Worm (Caenorhabditis elegans) whole organism, early embryonic: ENCODE results near the gene T05A7.13.
A peak's percentile ranks its signal among the peaks of the same experiment; 100 is the strongest.

ENCODE experiments used
- B0310.2 ChIP-seq: sonication (generic microtip); optimal IDR thresholded peaks from 2 replicates; lab custom pipeline; 2016; ENCODE audit warnings: mild to moderate bottlenecking, missing genetic modification characterization, missing compliant biosample characterization
- F13C5.2 ChIP-seq: sonication (generic microtip); optimal IDR thresholded peaks from 2 replicates; lab custom pipeline; 2017; ENCODE audit warnings: mild to moderate bottlenecking, missing genetic modification characterization, inconsistent platforms, missing compliant biosample characterization
- aly-1 ChIP-seq: sonication (generic microtip); optimal IDR thresholded peaks from 2 replicates; lab custom pipeline; 2016; ENCODE audit warnings: missing genetic modification characterization, missing compliant biosample characterization
- ama-1 ChIP-seq: fragments of 150-350 bp; optimal IDR thresholded peaks from 2 replicates; lab custom pipeline; 2014
- ceh-13 ChIP-seq: fragments of 200-800 bp; sonication (Bioruptor generic); optimal IDR thresholded peaks from 2 replicates; lab custom pipeline; 2018; ENCODE audit warnings: mild to moderate bottlenecking, missing genetic modification characterization, missing compliant biosample characterization
- ceh-36 ChIP-seq: sonication (generic microtip); optimal IDR thresholded peaks from 2 replicates; lab custom pipeline; 2016; ENCODE audit warnings: missing genetic modification characterization, inconsistent platforms, missing compliant biosample characterization
- ets-7 ChIP-seq: sonication (generic microtip); optimal IDR thresholded peaks from 2 replicates; lab custom pipeline; 2016; ENCODE audit warnings: missing genotype, missing genetic modification characterization, missing compliant biosample characterization
- flt-1 ChIP-seq: fragments of 200-800 bp; sonication (Bioruptor generic); IDR thresholded peaks from 2 replicates; pipeline ENCODE4 v1.3.6; 2022; ENCODE audit warnings: missing genetic modification characterization, missing compliant biosample characterization
- hmbx-1 ChIP-seq: sonication (generic microtip); optimal IDR thresholded peaks from 2 replicates; lab custom pipeline; 2016; ENCODE audit warnings: mild to moderate bottlenecking, missing genetic modification characterization, missing compliant biosample characterization
- hmg-4 ChIP-seq: fragments of 200-800 bp; sonication (Bioruptor generic); optimal IDR thresholded peaks from 2 replicates; lab custom pipeline; 2018; ENCODE audit warnings: mild to moderate bottlenecking, missing genetic modification characterization, missing compliant biosample characterization
- hnd-1 ChIP-seq: sonication (generic microtip); optimal IDR thresholded peaks from 2 replicates; lab custom pipeline; 2016; ENCODE audit warnings: missing genetic modification characterization, missing compliant biosample characterization
- pes-1 ChIP-seq: fragments of 200-800 bp; sonication (Bioruptor generic); IDR thresholded peaks from 2 replicates; pipeline ENCODE4 v1.3.6; 2022; ENCODE audit warnings: missing genetic modification reagents, missing genetic modification characterization, missing compliant biosample characterization
- scrt-1 ChIP-seq: fragments of 200-800 bp; sonication (Bioruptor generic); IDR thresholded peaks from 2 replicates; pipeline ENCODE4 v1.3.6; 2022; ENCODE audit warnings: missing genetic modification characterization, missing compliant biosample characterization
- sea-1 ChIP-seq: fragments of 200-800 bp; sonication (Bioruptor generic); conservative IDR thresholded peaks from 2 replicates; pipeline ENCODE4 v1.3.6; 2022; ENCODE audit warnings: missing genetic modification characterization, missing compliant biosample characterization
- tbx-11 ChIP-seq: fragments of 200-800 bp; sonication (Bioruptor generic); IDR thresholded peaks from 2 replicates; pipeline ENCODE4 v1.3.6; 2022; ENCODE audit warnings: missing genetic modification characterization, missing compliant biosample characterization
- tbx-37 ChIP-seq: fragments of 200-800 bp; sonication (Bioruptor generic); conservative IDR thresholded peaks from 2 replicates; pipeline ENCODE4 v1.3.6; 2022; ENCODE audit warnings: missing genetic modification reagents, missing genetic modification characterization, missing compliant biosample characterization
- tra-4 ChIP-seq: sonication (generic microtip); optimal IDR thresholded peaks from 2 replicates; lab custom pipeline; 2017; ENCODE audit warnings: missing genetic modification characterization, missing compliant biosample characterization

The T05A7.13 gene

DNA sequence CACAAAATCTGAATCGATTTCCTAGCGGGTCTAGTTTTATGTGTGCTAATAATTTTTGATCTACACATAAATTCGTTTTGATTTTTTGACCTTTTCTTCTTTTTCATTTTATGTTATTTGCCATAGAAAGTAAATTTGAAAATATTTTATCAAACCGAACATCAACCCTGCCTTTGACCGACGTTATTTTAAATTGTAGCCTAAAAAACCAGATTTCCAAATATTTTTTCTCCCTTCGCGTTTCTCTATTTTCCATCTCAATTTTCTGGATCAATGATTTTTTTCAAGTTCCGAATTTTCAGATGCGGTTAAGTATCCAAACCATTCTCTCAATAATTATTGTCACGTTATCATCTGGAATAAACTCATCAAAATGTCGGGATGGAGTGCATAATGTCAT, 16.7 kb upstream of the T05A7.13 start, which contains the start of gene T05A7.1:
Gene T05A7.1 (plus strand): TSS at position 301 of the 400 bp plus-strand sequence.
- TF ChIP-seq aly-1 (tag; lab: Kevin White, UChicago): no peak
- no peak for TF ChIP-seq tra-4 (tag; lab: Kevin White, UChicago)
- TF ChIP-seq pes-1: no peak
- TF ChIP-seq B0310.2: no peak
- TF ChIP-seq tbx-11: no peak
- no peak for TF ChIP-seq hnd-1 (tag; lab: Kevin White, UChicago)

DNA sequence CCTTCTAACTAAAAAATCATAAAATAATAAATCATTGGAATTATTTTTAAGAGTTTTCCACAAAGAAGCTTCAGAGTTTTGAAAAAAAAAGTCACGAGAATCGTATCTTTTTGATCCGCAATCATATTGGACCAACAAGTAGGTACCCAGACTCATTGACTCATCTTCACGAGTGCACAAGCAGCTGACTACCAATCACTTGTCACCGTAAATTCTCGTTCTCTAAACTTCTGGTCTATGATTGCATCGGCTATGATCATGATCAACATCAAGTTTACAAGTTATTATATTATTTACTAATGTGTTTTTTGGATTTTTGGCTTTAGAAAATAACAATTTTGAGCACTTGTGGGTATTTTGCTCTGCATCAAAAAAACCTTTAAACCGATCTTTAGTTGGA, 15.1 kb upstream of the T05A7.13 start:
- no peak for TF ChIP-seq tra-4 (tag; lab: Kevin White, UChicago)
- no peak for TF ChIP-seq sea-1 (GFP tag; lab: Robert Waterston, UW)
- no peak for TF ChIP-seq pes-1
- TF ChIP-seq hmg-4: no peak
- TF ChIP-seq scrt-1 (GFP tag; lab: Robert Waterston, UW): no peak
- TF ChIP-seq B0310.2: no peak

DNA sequence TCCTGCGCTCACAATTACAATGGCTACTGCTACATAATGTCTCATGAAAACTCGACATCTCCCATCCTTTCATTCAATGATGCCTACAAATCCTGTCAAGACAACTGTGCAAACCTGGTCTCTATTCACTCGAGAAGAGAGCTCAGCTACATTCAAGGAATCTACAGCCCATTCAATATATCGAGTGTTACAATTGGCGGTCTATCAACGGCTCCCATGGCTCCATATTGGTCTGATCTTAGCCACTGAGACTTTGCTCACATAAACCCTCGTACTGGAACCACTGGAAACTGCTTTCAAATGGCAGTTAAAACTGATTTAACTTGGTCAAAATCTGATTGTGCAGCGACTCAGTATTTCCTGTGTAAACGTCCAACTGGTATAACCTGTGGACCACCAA, 14.3 kb upstream of the T05A7.13 start, which contains the start of gene T05A7.3:
Gene T05A7.3 (plus strand): TSS at position 301 of the 400 bp plus-strand sequence.
- TF ChIP-seq hnd-1 (tag; lab: Kevin White, UChicago) (no peak), tbx-37 (no peak), ets-7 (tag; lab: Kevin White, UChicago) (no peak), tbx-11 (no peak), sea-1 (GFP tag; lab: Robert Waterston, UW) (no peak), scrt-1 (GFP tag; lab: Robert Waterston, UW) (no peak), F13C5.2 (tag; lab: Kevin White, UChicago) (no peak), hmg-4 (no peak)

DNA sequence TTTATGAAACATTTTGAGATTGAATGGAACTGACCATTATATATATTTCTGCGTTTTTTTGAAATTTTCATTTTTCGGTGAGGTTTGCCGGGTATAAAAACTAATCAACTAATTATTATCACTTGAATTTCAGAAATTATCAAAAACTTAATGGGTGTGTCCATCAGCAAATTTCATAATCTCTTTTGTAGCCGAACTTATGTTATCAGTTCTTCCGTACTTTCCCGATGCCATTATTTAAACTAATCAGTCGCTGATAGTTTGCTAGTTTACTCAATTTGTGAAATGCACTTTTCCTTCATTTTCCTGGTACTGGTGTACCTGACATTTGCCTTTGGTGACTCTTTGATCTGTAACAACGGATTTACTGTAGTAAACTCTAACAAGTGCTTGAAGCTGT, 13.0 kb upstream of the T05A7.13 start:
- TF ChIP-seq tbx-37 (no peak), scrt-1 (GFP tag; lab: Robert Waterston, UW) (no peak)

DNA sequence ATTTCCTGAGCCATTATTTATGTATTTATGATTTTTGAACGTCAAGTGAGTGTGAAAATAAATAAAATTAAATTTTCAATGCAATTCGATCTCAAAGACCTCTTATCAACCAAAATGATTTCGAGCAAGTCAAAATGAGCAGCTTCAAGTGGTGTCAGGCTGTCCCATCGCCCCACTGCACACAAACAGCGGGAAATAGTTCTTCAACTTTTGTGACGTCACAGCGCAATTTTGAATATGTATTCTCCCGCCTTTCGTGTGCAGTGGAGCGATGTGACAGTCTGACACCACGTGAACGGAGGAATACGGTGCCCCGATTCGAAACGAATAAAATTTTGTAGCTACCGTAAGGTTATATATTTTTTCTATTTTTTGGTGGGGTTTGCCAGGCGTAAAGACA, 12.5 kb upstream of the T05A7.13 start:
- TF ChIP-seq ama-1 (lab: Kevin White, UChicago) (no peak), aly-1 (tag; lab: Kevin White, UChicago) (no peak), hmbx-1 (tag; lab: Kevin White, UChicago) (no peak), tbx-37 (no peak), sea-1 (GFP tag; lab: Robert Waterston, UW) (no peak), ceh-13 (GFP tag; lab: Kevin White, UChicago) (no peak), flt-1 (GFP tag; lab: Robert Waterston, UW) (no peak), B0310.2 (no peak), ceh-36 (no peak), scrt-1 (GFP tag; lab: Robert Waterston, UW) (no peak), tra-4 (tag; lab: Kevin White, UChicago) (no peak), pes-1 (no peak), ets-7 (tag; lab: Kevin White, UChicago) (no peak), hmg-4 (no peak)

DNA sequence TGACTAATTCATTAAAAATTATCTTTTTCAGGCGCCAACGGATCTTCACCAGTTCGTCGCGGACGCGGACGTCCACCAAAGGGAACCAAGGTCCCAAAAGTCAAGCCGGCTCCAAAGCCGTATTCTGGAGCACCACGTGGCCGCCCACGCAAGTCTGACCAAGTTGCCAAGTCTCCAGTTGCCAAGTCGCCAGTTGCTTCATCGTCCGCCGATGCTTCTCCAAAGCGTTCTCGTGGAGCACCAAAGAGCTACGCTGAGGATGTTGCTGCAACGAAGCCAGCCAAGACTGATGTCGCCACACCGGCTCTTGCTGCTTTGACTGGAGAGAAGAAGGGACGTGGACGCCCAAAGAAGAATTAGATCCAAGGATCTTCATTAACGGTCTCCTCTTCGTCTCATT, 12.1 kb upstream of the T05A7.13 start:
- TF ChIP-seq B0310.2 (no peak), ceh-13 (GFP tag; lab: Kevin White, UChicago) (no peak), flt-1 (GFP tag; lab: Robert Waterston, UW) (no peak), tbx-37 (no peak), ama-1 (lab: Kevin White, UChicago) (no peak), ets-7 (tag; lab: Kevin White, UChicago) (no peak), ceh-36 (no peak), sea-1 (GFP tag; lab: Robert Waterston, UW) (no peak), F13C5.2 (tag; lab: Kevin White, UChicago) (no peak), hnd-1 (tag; lab: Kevin White, UChicago) (no peak), aly-1 (tag; lab: Kevin White, UChicago) (no peak), pes-1 (no peak), hmbx-1 (tag; lab: Kevin White, UChicago) (no peak), tbx-11 (no peak), hmg-4 (no peak), tra-4 (tag; lab: Kevin White, UChicago) (no peak), scrt-1 (GFP tag; lab: Robert Waterston, UW) (no peak)

DNA sequence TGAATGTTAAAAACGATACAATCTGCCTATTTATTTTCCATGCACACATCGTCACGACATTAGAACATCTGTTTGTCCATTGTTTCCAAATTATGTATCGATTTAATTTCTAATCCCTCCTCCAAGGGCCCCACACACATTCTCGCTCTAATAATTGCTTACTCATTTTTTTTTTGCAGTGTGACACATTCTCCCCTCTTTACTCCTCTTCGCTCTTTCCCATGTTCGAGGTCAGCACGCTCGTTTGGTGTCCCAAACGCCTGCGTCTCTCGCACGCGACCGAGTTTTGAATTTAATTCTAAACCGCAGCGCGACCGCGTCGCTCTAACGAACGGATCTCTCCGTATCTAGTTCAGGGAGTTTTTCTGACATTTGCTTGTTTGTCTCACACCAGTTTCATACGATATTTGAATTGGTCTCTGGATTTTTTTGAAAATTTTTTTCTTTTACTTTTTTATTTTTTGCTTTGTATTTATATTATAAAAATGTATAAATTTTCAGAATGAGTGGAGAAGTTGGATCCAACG, 11.5 kb upstream of the T05A7.13 start, which contains the start of the genes clec-140 and hmg-11:
Gene clec-140 (plus strand): TSS at position 477 of the 527 bp plus-strand sequence.
Gene hmg-11 (plus strand): TSS at position 502 of the 527 bp plus-strand sequence.
- TF ChIP-seq sea-1 (GFP tag; lab: Robert Waterston, UW) (no peak), ceh-36 (no peak), F13C5.2 (tag; lab: Kevin White, UChicago) (peak; percentile 49), hmg-4 (peak; percentile 25), aly-1 (tag; lab: Kevin White, UChicago) (no peak), hnd-1 (tag; lab: Kevin White, UChicago) (no peak)

DNA sequence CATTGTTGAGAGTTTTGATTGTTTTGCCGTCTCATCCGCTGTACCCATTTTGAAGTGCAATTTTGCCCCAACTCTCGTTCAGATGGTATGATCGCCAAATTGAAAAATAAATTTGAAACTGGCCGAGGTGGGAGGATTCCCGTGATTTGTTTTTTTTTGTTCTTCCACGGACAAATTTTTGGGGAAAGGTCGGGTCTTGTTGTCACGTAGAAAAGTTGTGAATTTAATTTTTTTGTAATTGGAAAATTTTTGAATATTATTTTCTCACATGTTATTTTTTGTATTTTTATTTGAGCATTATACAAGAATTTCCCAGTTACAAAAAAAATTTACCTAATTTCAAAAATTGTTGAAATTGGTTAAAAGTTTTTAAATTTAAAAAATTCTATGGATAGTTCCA, 10.5 kb upstream of the T05A7.13 start, which contains the start of gene T05A7.6:
Gene T05A7.6 (minus strand): TSS at position 101 of the 400 bp plus-strand sequence.
- TF ChIP-seq scrt-1 (GFP tag; lab: Robert Waterston, UW) (no peak), aly-1 (tag; lab: Kevin White, UChicago) (no peak), ama-1 (lab: Kevin White, UChicago) (no peak), hmg-4 (no peak), ets-7 (tag; lab: Kevin White, UChicago) (no peak), pes-1 (no peak), F13C5.2 (tag; lab: Kevin White, UChicago) (no peak), ceh-13 (GFP tag; lab: Kevin White, UChicago) (no peak), flt-1 (GFP tag; lab: Robert Waterston, UW) (no peak), hmbx-1 (tag; lab: Kevin White, UChicago) (no peak), B0310.2 (no peak), sea-1 (GFP tag; lab: Robert Waterston, UW) (no peak), hnd-1 (tag; lab: Kevin White, UChicago) (no peak), tra-4 (tag; lab: Kevin White, UChicago) (no peak), ceh-36 (no peak), tbx-11 (no peak), tbx-37 (no peak)
